Worm (Caenorhabditis elegans) whole organism, late embryonic: ENCODE results near the gene Y75B8A.33.

Experiments
- C38D4.7 ChIP-seq: fragments of 200-800 bp; sonication (Bioruptor generic); optimal IDR thresholded peaks from 2 replicates; lab custom pipeline; 2018; ENCODE audit warnings: mild to moderate bottlenecking, missing genetic modification characterization, moderate library complexity, missing compliant biosample characterization
- F13H6.1 ChIP-seq: sonication (generic microtip); optimal IDR thresholded peaks from 2 replicates; lab custom pipeline; 2016; ENCODE audit warnings: missing genetic modification characterization, missing compliant biosample characterization
- K02D7.2 ChIP-seq: sonication (generic microtip); optimal IDR thresholded peaks from 2 replicates; lab custom pipeline; 2017; ENCODE audit warnings: mild to moderate bottlenecking, missing genetic modification characterization, missing compliant biosample characterization
- K09A11.1 ChIP-seq: sonication (generic microtip); optimal IDR thresholded peaks from 2 replicates; lab custom pipeline; 2017; ENCODE audit warnings: antibody characterized with exemption, mild to moderate bottlenecking, missing genetic modification characterization, missing compliant biosample characterization; ENCODE audit not compliant: insufficient read depth
- T23F11.4 ChIP-seq: fragments of 200-800 bp; sonication (Bioruptor generic); optimal IDR thresholded peaks from 2 replicates; lab custom pipeline; 2018; ENCODE audit warnings: mild to moderate bottlenecking, missing genetic modification characterization, missing compliant biosample characterization
- ceh-14 ChIP-seq: sonication (generic microtip); optimal IDR thresholded peaks from 2 replicates; lab custom pipeline; 2016; ENCODE audit warnings: missing genotype, missing genetic modification characterization, missing compliant biosample characterization
- ceh-18 ChIP-seq: sonication (generic microtip); optimal IDR thresholded peaks from 2 replicates; lab custom pipeline; 2016; ENCODE audit warnings: missing genetic modification characterization, missing compliant biosample characterization
- ceh-19 ChIP-seq: fragments of 200-800 bp; sonication (Bioruptor generic); optimal IDR thresholded peaks from 2 replicates; lab custom pipeline; 2018; ENCODE audit warnings: mild to moderate bottlenecking, missing genetic modification characterization, missing compliant biosample characterization
- ceh-22 ChIP-seq: sonication (generic microtip); optimal IDR thresholded peaks from 2 replicates; lab custom pipeline; 2017; ENCODE audit warnings: missing biosample characterization, missing genetic modification characterization
- ceh-30 ChIP-seq: fragments of 150-350 bp; optimal IDR thresholded peaks from 2 replicates; lab custom pipeline; 2014; ENCODE audit warnings: missing biosample characterization, missing genetic modification characterization
- ceh-31 ChIP-seq: sonication (generic microtip); optimal IDR thresholded peaks from 2 replicates; lab custom pipeline; 2016; ENCODE audit warnings: missing genetic modification characterization, missing compliant biosample characterization
- ceh-9 ChIP-seq: sonication (generic microtip); optimal IDR thresholded peaks from 2 replicates; lab custom pipeline; 2016; ENCODE audit warnings: mild to moderate bottlenecking, missing genetic modification characterization, inconsistent platforms, missing compliant biosample characterization
- dmd-4 ChIP-seq: sonication (generic microtip); optimal IDR thresholded peaks from 2 replicates; lab custom pipeline; 2016; ENCODE audit warnings: borderline replicate concordance, missing genetic modification characterization, missing compliant biosample characterization
- elt-2 ChIP-seq: sonication (generic microtip); optimal IDR thresholded peaks from 2 replicates; lab custom pipeline; 2016; ENCODE audit warnings: missing genetic modification reagents, missing genetic modification characterization, missing compliant biosample characterization
- elt-4 ChIP-seq: sonication (generic microtip); optimal IDR thresholded peaks from 2 replicates; lab custom pipeline; 2016; ENCODE audit warnings: missing genetic modification characterization, missing compliant biosample characterization
- eyg-1 ChIP-seq: sonication (generic microtip); optimal IDR thresholded peaks from 2 replicates; lab custom pipeline; 2016; ENCODE audit warnings: missing genotype, missing genetic modification characterization, missing compliant biosample characterization
- fax-1 ChIP-seq: sonication (generic microtip); optimal IDR thresholded peaks from 2 replicates; lab custom pipeline; 2016; ENCODE audit warnings: missing genotype, missing genetic modification characterization, missing compliant biosample characterization
- fkh-6 ChIP-seq: sonication (generic microtip); optimal IDR thresholded peaks from 2 replicates; lab custom pipeline; 2016; ENCODE audit warnings: missing genetic modification characterization, missing compliant biosample characterization
- gmeb-2 ChIP-seq: sonication (generic microtip); optimal IDR thresholded peaks from 2 replicates; lab custom pipeline; 2016; ENCODE audit warnings: missing genetic modification characterization, inconsistent platforms, missing compliant biosample characterization
- hlh-13 ChIP-seq: fragments of 200-800 bp; sonication (Bioruptor generic); optimal IDR thresholded peaks from 2 replicates; lab custom pipeline; 2018; ENCODE audit warnings: mild to moderate bottlenecking, missing genetic modification characterization, missing compliant biosample characterization
- hlh-15 ChIP-seq: sonication (generic microtip); optimal IDR thresholded peaks from 2 replicates; lab custom pipeline; 2016; ENCODE audit warnings: missing genetic modification characterization, missing compliant biosample characterization
- hlh-6 ChIP-seq: sonication (generic microtip); optimal IDR thresholded peaks from 2 replicates; lab custom pipeline; 2016; ENCODE audit warnings: missing genotype, missing genetic modification characterization, missing compliant biosample characterization
- hlh-8 ChIP-seq: sonication (generic microtip); optimal IDR thresholded peaks from 2 replicates; lab custom pipeline; 2016; ENCODE audit warnings: missing genotype, missing genetic modification characterization, missing compliant biosample characterization
- madf-2 ChIP-seq: sonication (generic microtip); optimal IDR thresholded peaks from 2 replicates; lab custom pipeline; 2017; ENCODE audit warnings: missing genetic modification characterization, missing compliant biosample characterization
- mec-3 ChIP-seq: sonication (generic microtip); optimal IDR thresholded peaks from 2 replicates; lab custom pipeline; 2016; ENCODE audit warnings: borderline replicate concordance, missing genetic modification characterization, missing compliant biosample characterization
- nhr-11 ChIP-seq: fragments of 150-350 bp; optimal IDR thresholded peaks from 2 replicates; lab custom pipeline; 2014; ENCODE audit warnings: missing biosample characterization, missing genetic modification characterization
- odd-2 ChIP-seq: sonication (generic microtip); optimal IDR thresholded peaks from 2 replicates; lab custom pipeline; 2017; ENCODE audit warnings: antibody characterized with exemption, mild to moderate bottlenecking, missing genetic modification characterization, missing compliant biosample characterization
- pag-3 ChIP-seq: sonication (generic microtip); optimal IDR thresholded peaks from 2 replicates; lab custom pipeline; 2016; ENCODE audit warnings: missing compliant biosample characterization, missing genetic modification characterization, borderline replicate concordance
- pax-1 ChIP-seq: fragments of 150-350 bp; optimal IDR thresholded peaks from 2 replicates; lab custom pipeline; 2014; ENCODE audit warnings: missing biosample characterization, missing genetic modification characterization
- pha-2 ChIP-seq: sonication (generic microtip); optimal IDR thresholded peaks from 2 replicates; lab custom pipeline; 2017; ENCODE audit warnings: mild to moderate bottlenecking, missing genetic modification characterization, missing compliant biosample characterization
- pha-4 ChIP-seq: fragments of 150-350 bp; optimal IDR thresholded peaks from 2 replicates; lab custom pipeline; 2018; ENCODE audit warnings: missing biosample characterization, missing genetic modification reagents, missing genetic modification characterization
- pqm-1 ChIP-seq: sonication (generic microtip); optimal IDR thresholded peaks from 2 replicates; lab custom pipeline; 2016; ENCODE audit warnings: missing genetic modification characterization, missing compliant biosample characterization
- ref-2 ChIP-seq: sonication (generic microtip); optimal IDR thresholded peaks from 2 replicates; lab custom pipeline; 2016; ENCODE audit warnings: missing genetic modification characterization, missing compliant biosample characterization
- rnt-1 ChIP-seq: sonication (generic microtip); optimal IDR thresholded peaks from 2 replicates; lab custom pipeline; 2016; ENCODE audit warnings: missing genetic modification characterization, missing compliant biosample characterization
- sdc-2 ChIP-seq: sonication (generic microtip); optimal IDR thresholded peaks from 2 replicates; lab custom pipeline; 2016; ENCODE audit warnings: missing genotype, missing genetic modification characterization, missing compliant biosample characterization
- sox-2 ChIP-seq: fragments of 200-800 bp; sonication (Bioruptor generic); IDR thresholded peaks from 2 replicates; pipeline ENCODE4 v1.3.6; 2022; ENCODE audit warnings: missing genetic modification reagents, missing genetic modification characterization, missing compliant biosample characterization
- sox-4 ChIP-seq: sonication (generic microtip); optimal IDR thresholded peaks from 2 replicates; lab custom pipeline; 2017; ENCODE audit warnings: mild to moderate bottlenecking, missing genetic modification characterization, inconsistent platforms, missing compliant biosample characterization
- tbx-2 ChIP-seq: sonication (generic microtip); optimal IDR thresholded peaks from 2 replicates; lab custom pipeline; 2016; ENCODE audit warnings: missing genetic modification characterization, missing compliant biosample characterization
- unc-3 ChIP-seq, 2 experiments: fragments of 200-800 bp in 1 of 2; sonication (Bioruptor generic) in 1 of 2; sonication (generic microtip) in 1 of 2; conservative IDR thresholded peaks in 1 of 2; optimal IDR thresholded peaks in 1 of 2; 2 replicates each; pipeline versions ENCODE4 v1.3.6 to Lab custom; 2016 to 2022; ENCODE audit warnings: missing compliant biosample characterization in 2 of 2, missing genetic modification characterization in 2 of 2, missing genetic modification reagents in 1 of 2
- unc-55 ChIP-seq: sonication (generic microtip); optimal IDR thresholded peaks from 2 replicates; lab custom pipeline; 2017; ENCODE audit warnings: missing biosample characterization, missing genetic modification reagents, missing genetic modification characterization
- unc-86 ChIP-seq: sonication (generic microtip); optimal IDR thresholded peaks from 2 replicates; lab custom pipeline; 2016; ENCODE audit warnings: missing genetic modification characterization, missing compliant biosample characterization
- zip-5 ChIP-seq: sonication (generic microtip); optimal IDR thresholded peaks from 2 replicates; lab custom pipeline; 2016; ENCODE audit warnings: missing genetic modification characterization, missing compliant biosample characterization
- ztf-16 ChIP-seq: sonication (generic microtip); optimal IDR thresholded peaks from 2 replicates; lab custom pipeline; 2017; ENCODE audit warnings: missing genetic modification characterization, missing compliant biosample characterization

Y75B8A.33 gene

ce11 chrIII:12367891-12368290 lies 718 bp upstream of the Y75B8A.33 start:
- no peak for TF ChIP-seq sox-4 (tag; lab: Kevin White, UChicago)
- TF ChIP-seq zip-5 (tag; lab: Kevin White, UChicago) = no peak
- TF ChIP-seq C38D4.7 (GFP tag; lab: Kevin White, UChicago) = no peak

- no peak for TF ChIP-seq pag-3 (tag; lab: Kevin White, UChicago)
- TF ChIP-seq madf-2 (tag; lab: Kevin White, UChicago) = no peak
- no peak for TF ChIP-seq fkh-6 (tag; lab: Kevin White, UChicago)
- no peak for TF ChIP-seq elt-2 (tag; lab: Kevin White, UChicago)
- no peak for TF ChIP-seq pha-4 (tag; lab: Kevin White, UChicago)
- TF ChIP-seq fax-1 (tag; lab: Kevin White, UChicago) = no peak
- no peak for TF ChIP-seq unc-86
- TF ChIP-seq gmeb-2 = no peak
These were observed 7.9 kb downstream of the Y75B8A.33 start, which contains the start of gene Y75B8A.34 for ce11 chrIII:12359265-12359664. Gene Y75B8A.34 (plus strand): TSS chrIII:12359565.

DNA sequence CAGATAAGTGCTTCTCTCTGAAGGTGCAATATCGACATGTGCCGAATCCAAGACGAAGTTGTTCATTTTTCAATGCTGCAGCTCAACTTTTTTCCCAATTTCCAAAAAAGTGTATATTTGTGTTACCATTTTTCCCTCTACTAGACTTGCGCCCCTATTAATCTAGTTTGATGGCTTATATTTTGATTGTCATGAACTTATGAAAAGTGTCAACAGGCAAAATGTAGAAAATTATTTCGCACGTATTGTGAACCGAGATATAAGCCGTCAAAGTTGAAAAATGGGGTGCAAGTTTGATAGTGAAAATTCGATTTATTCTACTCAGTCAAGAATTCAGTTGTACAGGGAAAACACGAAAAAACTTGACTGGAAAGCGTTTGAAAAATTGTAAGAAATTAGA lies 8.7 kb downstream of the Y75B8A.33 start, which contains the start of gene Y75B8A.32:
TSS of gene Y75B8A.32 (minus strand) at position 101 of the 400 bp plus-strand sequence.
- TF ChIP-seq K02D7.2 (tag; lab: Kevin White, UChicago) = no peak
- no peak for TF ChIP-seq sdc-2 (tag; lab: Kevin White, UChicago)
- TF ChIP-seq T23F11.4 = no peak
- TF ChIP-seq ceh-14 (tag; lab: Kevin White, UChicago) = no peak

ce11 chrIII:12356588-12356987 lies 10.6 kb downstream of the Y75B8A.33 start:
- TF ChIP-seq ztf-16 (no peak), ceh-30 (no peak), sox-4 (tag; lab: Kevin White, UChicago) (no peak), nhr-11 (no peak), sox-2 (no peak)

ce11 chrIII:12351301-12351700 lies 15.9 kb downstream of the Y75B8A.33 start, which contains the start of the genes pph-4.1 and Y75B8A.31:
Gene pph-4.1 (minus strand): TSS chrIII:12351336.
Gene Y75B8A.31 (plus strand): TSS chrIII:12351642.
- TF ChIP-seq unc-3 (GFP tag; conservative IDR thresholded peaks at IDR 0.05; lab: Robert Waterston, UW) (peak; percentile 35; the same call in 1 of the 2 replicates), unc-3 (tag; optimal IDR thresholded peaks at IDR 0.05; lab: Kevin White, UChicago) (peak; percentile 49), K09A11.1 (tag; lab: Kevin White, UChicago) (no peak), gmeb-2 (no peak), elt-4 (no peak), ceh-30 (no peak), fax-1 (tag; lab: Kevin White, UChicago) (peak; percentile 77), fkh-6 (tag; lab: Kevin White, UChicago) (peak; percentile 27), hlh-15 (tag; lab: Kevin White, UChicago) (no peak), dmd-4 (no peak), hlh-8 (tag; lab: Kevin White, UChicago) (peak; percentile 83), ceh-22 (no peak), pqm-1 (tag; lab: Kevin White, UChicago) (peak; percentile 54), ceh-31 (tag; lab: Kevin White, UChicago) (peak; percentile 95), pha-2 (tag; lab: Kevin White, UChicago) (peak; percentile 16), tbx-2 (tag; lab: Kevin White, UChicago) (peak; percentile 88), ceh-19 (GFP tag; lab: Kevin White, UChicago) (no peak), elt-2 (tag; lab: Kevin White, UChicago) (peak; percentile 77), ceh-9 (tag; lab: Kevin White, UChicago) (no peak), ceh-14 (tag; lab: Kevin White, UChicago) (peak; percentile 71), pax-1 (tag; lab: Kevin White, UChicago) (peak; percentile 15), odd-2 (tag; lab: Kevin White, UChicago) (no peak), ztf-16 (peak; percentile 24), hlh-13 (GFP tag; lab: Kevin White, UChicago) (no peak), sox-2 (no peak), pha-4 (tag; lab: Kevin White, UChicago) (no peak), rnt-1 (peak; percentile 67), mec-3 (peak; percentile 81), ceh-18 (tag; lab: Kevin White, UChicago) (peak; percentile 60), F13H6.1 (peak; percentile 32), zip-5 (tag; lab: Kevin White, UChicago) (peak; percentile 84), unc-86 (peak; percentile 53), unc-55 (GFP tag; lab: Kevin White, UChicago) (no peak), eyg-1 (tag; lab: Kevin White, UChicago) (peak; percentile 36), hlh-6 (tag; lab: Kevin White, UChicago) (no peak), ref-2 (peak; percentile 65)
